Fruit fly (Drosophila melanogaster): Measurements from ENCODE around the gene Hsp23.
A peak's percentile ranks its signal among the peaks of the same experiment; 100 is the strongest.

Gene Hsp23

dm6 chr3L:9383345-9384075, 1.8 kb downstream of the Hsp23 start, which contains the start of gene Hsp27 (continued):
- TF ChIP-seq CG9932 (GFP tag; IDR thresholded peaks at IDR 0.05) (peak; percentile 96), CG7556 (GFP tag; optimal IDR thresholded peaks at IDR 0.05) (peak; percentile 98), CG11398 (GFP tag; optimal IDR thresholded peaks at IDR 0.05) (peak; percentile 60), Hey (tag; optimal IDR thresholded peaks at IDR 0.05) (peak; percentile 56), CG4820 (GFP tag; optimal IDR thresholded peaks at IDR 0.05) (peak; percentile 98), Jarid2 (GFP tag; optimal IDR thresholded peaks at IDR 0.05) (peak; percentile 93), CG6175 (GFP tag; IDR thresholded peaks at IDR 0.05) (peak; percentile 97), Dfd (GFP tag; optimal IDR thresholded peaks at IDR 0.05) (no peak), maf-S (GFP tag; optimal IDR thresholded peaks at IDR 0.05) (peak; percentile 91), nerfin-1 (tag; optimal IDR thresholded peaks at IDR 0.05) (peak; percentile 96), CG7928 (GFP tag; optimal IDR thresholded peaks at IDR 0.05) (peak; percentile 82), CG34376 (GFP tag; optimal IDR thresholded peaks at IDR 0.05) (peak; percentile 94), Hsf (GFP tag; optimal IDR thresholded peaks at IDR 0.05) (peak; percentile 97), dmrt11E (tag; optimal IDR thresholded peaks at IDR 0.05) (peak; percentile 95), CG13775 (GFP tag; optimal IDR thresholded peaks at IDR 0.05) (peak; percentile 95), CG1832 (GFP tag; optimal IDR thresholded peaks at IDR 0.05) (peak; percentile 65), CG12219 (GFP tag; optimal IDR thresholded peaks at IDR 0.05) (peak; percentile 94), CG13894 (tag; optimal IDR thresholded peaks at IDR 0.05) (peak; percentile 93), CG6854 (GFP tag; optimal IDR thresholded peaks at IDR 0.05) (peak; percentile 95), CG3847 (GFP tag; IDR thresholded peaks at IDR 0.05) (peak; percentile 96), Dip2 (GFP tag; IDR thresholded peaks at IDR 0.05) (peak; percentile 75), Optix (GFP tag; IDR thresholded peaks at IDR 0.05) (peak; percentile 99), CG18599 (GFP tag; optimal IDR thresholded peaks at IDR 0.05) (peak; percentile 98), dimm (GFP tag; IDR thresholded peaks at IDR 0.05) (peak; percentile 91), Spps (tag; optimal IDR thresholded peaks at IDR 0.05) (peak; percentile 96), Adf1 (GFP tag; IDR thresholded peaks at IDR 0.05) (peak; percentile 87), Med (GFP tag) (peak; percentile 98), gsb-n (tag; optimal IDR thresholded peaks at IDR 0.05) (peak; percentile 98), nom (GFP tag; optimal IDR thresholded peaks at IDR 0.05) (peak; percentile 98), sisA (GFP tag; IDR thresholded peaks at IDR 0.05) (peak; percentile 99), HHEX (GFP tag; optimal IDR thresholded peaks at IDR 0.05) (peak; percentile 97), CG8359 (GFP tag; optimal IDR thresholded peaks at IDR 0.05; ENCODE audit: borderline replicate concordance) (peak; percentile 94), CG1792 (GFP tag; optimal IDR thresholded peaks at IDR 0.05) (peak; percentile 92), sc (optimal IDR thresholded peaks at IDR 0.05) (no peak), sc (GFP tag; optimal IDR thresholded peaks at IDR 0.05) (peak; percentile 98), Oli (tag; optimal IDR thresholded peaks at IDR 0.05) (peak; percentile 99), twi (tag; optimal IDR thresholded peaks at IDR 0.05) (peak; percentile 89), Nf-YA (GFP tag; IDR thresholded peaks at IDR 0.05) (peak; percentile 97), Trl (optimal IDR thresholded peaks at IDR 0.05) (peak; percentile 22 to 27), Trl (GFP tag; optimal IDR thresholded peaks at IDR 0.05) (peak; percentile 95), CG1603 (tag; optimal IDR thresholded peaks at IDR 0.05) (peak; percentile 96), Blimp-1 (GFP tag; optimal IDR thresholded peaks at IDR 0.05) (peak; percentile 98), NC2β (GFP tag; optimal IDR thresholded peaks at IDR 0.05) (peak; percentile 85), CG15269 (tag; optimal IDR thresholded peaks at IDR 0.05) (peak; percentile 97), prd (optimal IDR thresholded peaks at IDR 0.05) (no peak), prd (GFP tag; IDR thresholded peaks at IDR 0.05) (peak; percentile 99), stc (GFP tag; IDR thresholded peaks at IDR 0.05) (peak; percentile 98), HLH4C (GFP tag; IDR thresholded peaks at IDR 0.05; ENCODE audit: partially characterized antibody) (no peak), sr (GFP tag; IDR thresholded peaks at IDR 0.05) (peak; percentile 97), sna (GFP tag; IDR thresholded peaks at IDR 0.05; ENCODE audit: partially characterized antibody) (no peak)

Measured in whole organism, embryonic.